Fruit fly (Drosophila melanogaster): ENCODE results near the gene kuk.

DNA sequence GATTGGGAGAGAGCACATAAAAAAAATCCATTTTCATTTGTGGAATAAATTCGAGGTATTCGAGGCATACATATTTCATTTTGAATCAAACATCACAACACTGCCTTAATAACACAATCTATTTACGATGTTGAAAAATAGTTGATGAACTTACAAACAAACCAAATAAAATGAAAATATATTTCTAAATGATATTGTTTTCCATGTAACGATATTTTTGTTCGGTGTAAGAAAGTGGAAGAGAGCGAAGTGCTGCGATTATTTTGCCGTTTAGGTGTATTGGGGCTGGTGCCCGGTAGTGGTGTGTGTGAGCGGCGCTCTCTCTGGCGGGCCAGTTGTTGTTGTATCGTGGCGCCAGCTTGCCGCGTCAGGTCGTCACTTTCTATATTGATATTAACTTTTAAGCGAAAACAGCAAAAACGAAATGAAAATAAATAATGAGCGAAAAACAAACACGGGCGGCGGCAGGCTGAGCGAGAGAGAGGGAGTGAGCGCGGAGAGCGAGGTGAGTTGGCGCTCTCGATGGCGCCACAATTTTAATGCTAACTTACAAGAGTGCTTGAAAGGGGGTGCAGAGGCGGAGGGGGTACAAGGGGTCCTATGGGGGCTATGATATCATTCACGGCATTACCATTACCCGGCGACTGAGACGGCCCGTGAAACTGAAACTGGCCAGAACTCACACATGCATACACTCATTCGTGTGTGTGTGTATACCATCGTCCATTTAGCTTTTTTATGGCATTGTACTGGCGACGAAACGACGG, 14.8 kb upstream of the kuk start:
- TF ChIP-seq Dip2 (GFP tag; IDR thresholded peaks at IDR 0.05) (no peak), eve (GFP tag; optimal IDR thresholded peaks at IDR 0.05) (peak in 1 of 2 experiments; percentile 96), usp (GFP tag; optimal IDR thresholded peaks at IDR 0.05) (no peak), bowl (GFP tag; IDR thresholded peaks at IDR 0.05) (peak; percentile 62; the same call in 1 of the 2 replicates), jumu (GFP tag; optimal IDR thresholded peaks at IDR 0.05) (peak; percentile 90), CG1529 (GFP tag; optimal IDR thresholded peaks at IDR 0.05) (peak; percentile 87), CG4707 (GFP tag; optimal IDR thresholded peaks at IDR 0.05) (peak; percentile 72), HmgD (GFP tag; optimal IDR thresholded peaks at IDR 0.05) (peak; percentile 23), CG31388 (GFP tag; optimal IDR thresholded peaks at IDR 0.05) (peak; percentile 75), ftz-f1 (GFP tag; optimal IDR thresholded peaks at IDR 0.05) (peak; percentile 38), Atf-2 (GFP tag; optimal IDR thresholded peaks at IDR 0.05) (peak; percentile 86), Sin3A (optimal IDR thresholded peaks at IDR 0.05) (no peak)

Measured in whole organism, embryonic.